Fruit fly (Drosophila melanogaster): ENCODE measurements around the gene Pgk.

dm6 chr2L:2769476-2770185, 16.8 kb upstream of the Pgk start, which contains the start of the genes colt and HINT1:
- TF ChIP-seq CG8478 (optimal IDR thresholded peaks at IDR 0.05) (no peak), usp (GFP tag; optimal IDR thresholded peaks at IDR 0.05) (no peak)

Data from whole organism.